Fruit fly (Drosophila melanogaster) whole organism, embryonic: Measurements from ENCODE around the gene CG11249.

Experiments used
- Adf1 ChIP-seq: fragments of 200-800 bp; sonication (Bioruptor generic); IDR thresholded peaks from 2 replicates; pipeline ENCODE4 v1.3.6; 2022; ENCODE audit warnings: missing biosample characterization, missing genetic modification characterization
- Aef1 ChIP-seq: fragments of 200-800 bp; sonication (Bioruptor generic); IDR thresholded peaks from 3 replicates; pipeline ENCODE4 v1.3.6; 2022; ENCODE audit warnings: missing biosample characterization, missing genetic modification characterization
- B-H1 ChIP-seq: fragments of 200-800 bp; sonication (Bioruptor generic); IDR thresholded peaks from 3 replicates; pipeline ENCODE4 v1.3.6; 2022; ENCODE audit warnings: missing biosample characterization, missing genetic modification characterization
- Bgb ChIP-seq: fragments of 200-800 bp; sonication (Bioruptor generic); IDR thresholded peaks from 2 replicates; pipeline ENCODE4 v1.3.6; 2022; ENCODE audit warnings: missing biosample characterization, missing genetic modification characterization; ENCODE audit not compliant: partially characterized antibody
- CG10267 ChIP-seq: fragments of 200-800 bp; sonication (Bioruptor generic); optimal IDR thresholded peaks from 2 replicates; lab custom pipeline; 2018; ENCODE audit warnings: missing biosample characterization, mild to moderate bottlenecking, missing genetic modification characterization, moderate library complexity
- CG1233 ChIP-seq: fragments of 200-800 bp; sonication (Bioruptor generic); optimal IDR thresholded peaks from 4 replicates; lab custom pipeline; 2018; ENCODE audit warnings: missing biosample characterization, mild to moderate bottlenecking, missing genetic modification characterization
- CG12659 ChIP-seq: fragments of 200-800 bp; sonication (Bioruptor generic); optimal IDR thresholded peaks from 3 replicates; lab custom pipeline; 2017; ENCODE audit warnings: mild to moderate bottlenecking, missing biosample characterization, missing genetic modification reagents, missing genetic modification characterization
- CG13775 ChIP-seq: fragments of 200-800 bp; sonication (Bioruptor generic); optimal IDR thresholded peaks from 3 replicates; lab custom pipeline; 2017; ENCODE audit warnings: missing biosample characterization, mild to moderate bottlenecking, missing genetic modification characterization
- CG16813 ChIP-seq: fragments of 200-800 bp; sonication (Bioruptor generic); IDR thresholded peaks from 3 replicates; pipeline ENCODE4 v1.3.6; 2022; ENCODE audit warnings: missing biosample characterization, missing genetic modification characterization; ENCODE audit not compliant: partially characterized antibody
- CG1792 ChIP-seq: fragments of 200-800 bp; sonication (Bioruptor generic); optimal IDR thresholded peaks from 2 replicates; lab custom pipeline; 2016; ENCODE audit warnings: missing biosample characterization, missing genetic modification characterization
- CG2129 ChIP-seq: fragments of 200-800 bp; sonication (Bioruptor generic); IDR thresholded peaks from 2 replicates; pipeline ENCODE4 v1.3.6; 2022; ENCODE audit warnings: missing biosample characterization, missing genetic modification characterization; ENCODE audit not compliant: partially characterized antibody
- CG30020 ChIP-seq: fragments of 200-800 bp; optimal IDR thresholded peaks from 2 replicates; lab custom pipeline; 2019; ENCODE audit warnings: missing biosample characterization, mild to moderate bottlenecking, missing genetic modification characterization, moderate library complexity
- CG30403 ChIP-seq: fragments of 200-800 bp; sonication (Bioruptor generic); optimal IDR thresholded peaks from 3 replicates; lab custom pipeline; 2016; ENCODE audit warnings: missing biosample characterization, missing genetic modification characterization
- CG4854 ChIP-seq: fragments of 200-800 bp; sonication (Bioruptor generic); optimal IDR thresholded peaks from 2 replicates; lab custom pipeline; 2016; ENCODE audit warnings: missing biosample characterization, missing genetic modification characterization, inconsistent platforms
- CG6175 ChIP-seq: fragments of 200-800 bp; sonication (Bioruptor generic); IDR thresholded peaks from 3 replicates; pipeline ENCODE4 v1.3.6; 2022; ENCODE audit warnings: missing biosample characterization, missing genetic modification characterization
- CG6254 ChIP-seq: fragments of 200-800 bp; sonication (Bioruptor generic); optimal IDR thresholded peaks from 3 replicates; lab custom pipeline; 2017; ENCODE audit warnings: mild to moderate bottlenecking, missing biosample characterization, missing genetic modification reagents, missing genetic modification characterization
- CG7271 ChIP-seq: fragments of 200-800 bp; sonication (Bioruptor generic); optimal IDR thresholded peaks from 2 replicates; lab custom pipeline; 2018; ENCODE audit warnings: missing biosample characterization, mild to moderate bottlenecking, missing genetic modification characterization, moderate library complexity
- CG8089 ChIP-seq: fragments of 200-800 bp; sonication (Bioruptor generic); optimal IDR thresholded peaks from 3 replicates; lab custom pipeline; 2016; ENCODE audit warnings: missing biosample characterization, missing genetic modification characterization
- CG9437 ChIP-seq: fragments of 200-800 bp; sonication (Bioruptor generic); optimal IDR thresholded peaks from 2 replicates; lab custom pipeline; 2018; ENCODE audit warnings: missing biosample characterization, mild to moderate bottlenecking, missing genetic modification characterization
- CG9932 ChIP-seq: fragments of 200-800 bp; sonication (Bioruptor generic); IDR thresholded peaks from 2 replicates; pipeline ENCODE4 v1.3.6; 2022; ENCODE audit warnings: missing biosample characterization, missing genetic modification characterization
- Chrac-16 ChIP-seq: fragments of 200-800 bp; sonication (Bioruptor generic); optimal IDR thresholded peaks from 3 replicates; lab custom pipeline; 2016; ENCODE audit warnings: missing biosample characterization, missing genetic modification characterization
- Dref ChIP-seq: fragments of 200-800 bp; sonication (Bioruptor generic); IDR thresholded peaks from 2 replicates; pipeline ENCODE4 v1.3.6; 2022; ENCODE audit warnings: missing biosample characterization, missing genetic modification characterization
- HmgD ChIP-seq: fragments of 200-800 bp; sonication (Bioruptor generic); optimal IDR thresholded peaks from 3 replicates; lab custom pipeline; 2016; ENCODE audit warnings: missing biosample characterization, missing genetic modification characterization
- Hsf ChIP-seq: fragments of 200-800 bp; sonication (Bioruptor generic); optimal IDR thresholded peaks from 3 replicates; lab custom pipeline; 2016; ENCODE audit warnings: missing biosample characterization, missing genetic modification characterization
- MESR4 ChIP-seq: fragments of 200-800 bp; sonication (Bioruptor generic); optimal IDR thresholded peaks from 2 replicates; lab custom pipeline; 2018; ENCODE audit warnings: missing biosample characterization, mild to moderate bottlenecking, missing genetic modification characterization, moderate library complexity
- NFAT ChIP-seq: fragments of 200-800 bp; sonication (Bioruptor generic); IDR thresholded peaks from 2 replicates; pipeline ENCODE4 v1.3.6; 2022; ENCODE audit warnings: missing biosample characterization, missing genetic modification characterization
- Stat92E ChIP-seq, 3 experiments: fragments of >200 bp in 2 of 3; fragments of 200-800 bp in 1 of 3; sonication (Bioruptor generic) in 1 of 3; optimal IDR thresholded peaks; 2 replicates each; lab custom pipeline; 2017 to 2019; ENCODE audit warnings: missing biosample characterization in 3 of 3, missing genetic modification characterization in 3 of 3, mild to moderate bottlenecking in 1 of 3, moderate library complexity in 1 of 3
- ab ChIP-seq: fragments of 200-800 bp; sonication (Bioruptor generic); optimal IDR thresholded peaks from 2 replicates; lab custom pipeline; 2016; ENCODE audit warnings: missing biosample characterization, missing genetic modification characterization
- ase ChIP-seq: fragments of 200-800 bp; sonication (Bioruptor generic); IDR thresholded peaks from 3 replicates; pipeline ENCODE4 v1.3.6; 2022; ENCODE audit warnings: missing biosample characterization, missing genetic modification characterization
- bbx ChIP-seq: fragments of 200-800 bp; sonication (Bioruptor generic); IDR thresholded peaks from 2 replicates; pipeline ENCODE4 v1.3.6; 2022; ENCODE audit warnings: missing biosample characterization, missing genetic modification characterization; ENCODE audit not compliant: partially characterized antibody
- corto ChIP-seq: fragments of 200-800 bp; sonication (Bioruptor generic); optimal IDR thresholded peaks from 2 replicates; lab custom pipeline; 2016; ENCODE audit warnings: missing biosample characterization, mild to moderate bottlenecking, missing genetic modification characterization, moderate library complexity
- gem ChIP-seq: fragments of 200-800 bp; sonication (Bioruptor generic); optimal IDR thresholded peaks from 2 replicates; lab custom pipeline; 2019; ENCODE audit warnings: missing biosample characterization, mild to moderate bottlenecking, missing genetic modification characterization, moderate library complexity
- gsb ChIP-seq: fragments of 200-800 bp; sonication (Bioruptor generic); IDR thresholded peaks from 2 replicates; pipeline ENCODE4 v1.3.6; 2022; ENCODE audit warnings: missing biosample characterization, missing genetic modification characterization
- kni ChIP-seq: fragments of 200-800 bp; sonication (Bioruptor generic); optimal IDR thresholded peaks from 3 replicates; lab custom pipeline; 2017; ENCODE audit warnings: mild to moderate bottlenecking, missing biosample characterization, missing genetic modification reagents, missing genetic modification characterization
- lbe ChIP-seq: fragments of 200-800 bp; sonication (Bioruptor generic); optimal IDR thresholded peaks from 2 replicates; lab custom pipeline; 2016; ENCODE audit warnings: missing biosample characterization, mild to moderate bottlenecking, missing genetic modification characterization
- nom ChIP-seq: fragments of 200-800 bp; sonication (Bioruptor generic); optimal IDR thresholded peaks from 2 replicates; lab custom pipeline; 2017; ENCODE audit warnings: missing biosample characterization, missing genetic modification characterization, mild to moderate bottlenecking, moderate library complexity, missing genetic modification reagents
- p53 ChIP-seq: fragments of 200-800 bp; sonication (Bioruptor generic); optimal IDR thresholded peaks from 2 replicates; lab custom pipeline; 2016; ENCODE audit warnings: missing biosample characterization, missing genetic modification characterization
- prd ChIP-seq, 3 experiments: fragments of >200 bp in 2 of 3; fragments of 200-800 bp in 1 of 3; sonication (Bioruptor generic) in 1 of 3; optimal IDR thresholded peaks in 2 of 3; IDR thresholded peaks in 1 of 3; 2 replicates in 2 of 3; 3 replicates in 1 of 3; pipeline versions ENCODE4 v1.3.6 to Lab custom; 2017 to 2022; ENCODE audit warnings: missing biosample characterization in 1 of 3, missing genetic modification characterization in 1 of 3
- pzg ChIP-seq: fragments of 200-800 bp; sonication (Bioruptor generic); optimal IDR thresholded peaks from 3 replicates; lab custom pipeline; 2018; ENCODE audit warnings: missing biosample characterization, mild to moderate bottlenecking, missing genetic modification characterization, moderate library complexity
- ranshi ChIP-seq: fragments of 200-800 bp; sonication (Bioruptor generic); IDR thresholded peaks from 2 replicates; pipeline ENCODE4 v1.3.6; 2022; ENCODE audit warnings: missing biosample characterization, missing genetic modification characterization
- rib ChIP-seq: fragments of 200-800 bp; sonication (Bioruptor generic); IDR thresholded peaks from 2 replicates; pipeline ENCODE4 v1.3.6; 2022; ENCODE audit warnings: missing biosample characterization, missing genetic modification characterization
- sc ChIP-seq, 3 experiments: fragments of >200 bp in 2 of 3; fragments of 200-800 bp in 1 of 3; sonication (Bioruptor generic) in 1 of 3; optimal IDR thresholded peaks; 2 replicates in 2 of 3; 3 replicates in 1 of 3; lab custom pipeline; 2017; ENCODE audit warnings: mild to moderate bottlenecking in 1 of 3, missing biosample characterization in 1 of 3, missing genetic modification characterization in 1 of 3, missing genetic modification reagents in 1 of 3
- slp2 ChIP-seq: fragments of 200-800 bp; sonication (Bioruptor generic); optimal IDR thresholded peaks from 2 replicates; lab custom pipeline; 2016; ENCODE audit warnings: missing biosample characterization, missing genetic modification characterization
- sob ChIP-seq: fragments of 200-800 bp; sonication (Bioruptor generic); IDR thresholded peaks from 2 replicates; pipeline ENCODE4 v1.3.6; 2022; ENCODE audit warnings: missing biosample characterization, missing genetic modification characterization
- tin ChIP-seq: fragments of 200-800 bp; sonication (Bioruptor generic); optimal IDR thresholded peaks from 3 replicates; lab custom pipeline; 2016; ENCODE audit warnings: missing biosample characterization, missing genetic modification characterization
- ttk ChIP-seq: fragments of 200-800 bp; sonication (Bioruptor generic); IDR thresholded peaks from 2 replicates; pipeline ENCODE4 v2.1.2; 2022; ENCODE audit warnings: missing biosample characterization, missing genetic modification characterization
- unc-4 ChIP-seq: fragments of 200-800 bp; sonication (Bioruptor generic); IDR thresholded peaks from 2 replicates; pipeline ENCODE4 v1.3.6; 2022; ENCODE audit warnings: missing biosample characterization, missing genetic modification characterization; ENCODE audit not compliant: partially characterized antibody
- vvl ChIP-seq: fragments of 200-800 bp; sonication (Bioruptor generic); IDR thresholded peaks from 2 replicates; pipeline ENCODE4 v1.3.6; 2022; ENCODE audit warnings: missing biosample characterization, missing genetic modification characterization
- zfh2 ChIP-seq: fragments of 200-800 bp; sonication (Bioruptor generic); optimal IDR thresholded peaks from 2 replicates; lab custom pipeline; 2016; ENCODE audit warnings: missing biosample characterization, missing genetic modification characterization

CG11249 gene

DNA sequence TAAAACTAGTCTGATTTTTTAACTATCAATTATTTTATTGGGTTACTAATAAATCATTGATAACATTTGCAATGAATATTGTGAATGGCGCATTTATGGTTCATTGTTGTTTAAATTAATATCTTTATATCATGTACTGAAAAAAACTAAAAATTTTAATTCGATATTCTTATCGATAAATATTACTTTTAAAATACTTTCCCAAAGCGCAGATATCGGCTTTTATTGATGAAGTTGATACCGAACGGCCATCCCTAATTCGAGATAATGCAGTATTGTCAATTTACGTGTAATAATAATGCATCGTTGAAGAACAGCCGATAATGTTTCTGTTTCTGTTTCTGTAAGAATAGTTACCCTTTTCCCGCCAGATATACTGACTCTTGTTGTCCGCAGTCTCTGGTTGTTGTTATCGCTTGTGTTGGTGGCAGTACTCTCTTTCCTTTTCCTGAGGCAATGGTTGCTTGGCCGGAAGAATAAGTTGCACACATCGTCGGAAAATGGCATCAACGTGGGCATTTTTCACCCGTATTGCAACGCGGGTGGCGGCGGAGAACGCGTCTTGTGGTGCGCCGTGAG is 45.8 kb upstream of the CG11249 start (continued):
- TF ChIP-seq sc (optimal IDR thresholded peaks at IDR 0.05; lab: Kevin White, UChicago) (no peak), sc (GFP tag; optimal IDR thresholded peaks at IDR 0.05; lab: Kevin White, UChicago) (no peak), bbx (peak; percentile 71; the same call in 1 of the 2 replicates), CG13775 (no peak), CG8089 (GFP tag; lab: Kevin White, UChicago) (no peak), CG4854 (GFP tag; lab: Kevin White, UChicago) (no peak), vvl (no peak), CG9932 (no peak), ab (GFP tag; lab: Kevin White, UChicago) (no peak), Stat92E (GFP tag; optimal IDR thresholded peaks at IDR 0.05; lab: Kevin White, UChicago) (no peak), lbe (peak; percentile 0), Adf1 (GFP tag; lab: Robert Waterston, UW) (no peak), MESR4 (GFP tag; lab: Kevin White, UChicago) (peak; percentile 78), HmgD (no peak), CG6254 (GFP tag; lab: Kevin White, UChicago) (no peak), ttk (GFP tag; lab: Robert Waterston, UW) (no peak), nom (GFP tag; lab: Kevin White, UChicago) (no peak), ase (no peak), CG1233 (GFP tag; lab: Kevin White, UChicago) (no peak), prd (optimal IDR thresholded peaks at IDR 0.05; lab: Kevin White, UChicago) (no peak), prd (GFP tag; IDR thresholded peaks at IDR 0.05; lab: Robert Waterston, UW) (no peak), CG2129 (GFP tag; lab: Robert Waterston, UW) (peak; percentile 46; the same call in 1 of the 2 replicates), CG12659 (GFP tag; lab: Kevin White, UChicago) (peak; percentile 38), p53 (GFP tag; lab: Kevin White, UChicago) (no peak), CG9437 (GFP tag; lab: Kevin White, UChicago) (no peak), zfh2 (GFP tag; lab: Kevin White, UChicago) (no peak), gem (tag; lab: Kevin White, UChicago) (no peak), CG30020 (tag; lab: Kevin White, UChicago) (peak; percentile 48), CG7271 (no peak), B-H1 (GFP tag; lab: Robert Waterston, UW) (no peak), Aef1 (GFP tag; lab: Robert Waterston, UW) (no peak), CG6175 (GFP tag; lab: Robert Waterston, UW) (no peak), Dref (GFP tag; lab: Robert Waterston, UW) (no peak; the same call in 1 of the 2 replicates), unc-4 (GFP tag; lab: Robert Waterston, UW) (peak; percentile 82), CG1792 (GFP tag; lab: Kevin White, UChicago) (no peak), Bgb (peak; percentile 72; the same call in 1 of the 2 replicates), rib (GFP tag; lab: Robert Waterston, UW) (no peak), CG16813 (GFP tag; lab: Robert Waterston, UW) (peak; percentile 69), CG30403 (no peak), ranshi (GFP tag; lab: Robert Waterston, UW) (no peak), sob (no peak), kni (GFP tag; lab: Kevin White, UChicago) (no peak), corto (no peak), pzg (peak; percentile 44), slp2 (GFP tag; lab: Kevin White, UChicago) (no peak), Hsf (GFP tag; lab: Kevin White, UChicago) (no peak), NFAT (GFP tag; lab: Robert Waterston, UW) (no peak), Chrac-16 (no peak), tin (GFP tag; lab: Kevin White, UChicago) (no peak), gsb (GFP tag; lab: Robert Waterston, UW) (no peak), CG10267 (tag; lab: Kevin White, UChicago) (peak; percentile 45)
